Worm (Caenorhabditis elegans) whole organism, early embryonic: ENCODE results near the gene C43F9.7.

ENCODE experiments used
- B0310.2 ChIP-seq: sonication (generic microtip); optimal IDR thresholded peaks from 2 replicates; lab custom pipeline; 2016; ENCODE audit warnings: mild to moderate bottlenecking, missing genetic modification characterization, missing compliant biosample characterization
- F13C5.2 ChIP-seq: sonication (generic microtip); optimal IDR thresholded peaks from 2 replicates; lab custom pipeline; 2017; ENCODE audit warnings: mild to moderate bottlenecking, missing genetic modification characterization, inconsistent platforms, missing compliant biosample characterization
- aly-1 ChIP-seq: sonication (generic microtip); optimal IDR thresholded peaks from 2 replicates; lab custom pipeline; 2016; ENCODE audit warnings: missing genetic modification characterization, missing compliant biosample characterization
- ama-1 ChIP-seq: fragments of 150-350 bp; optimal IDR thresholded peaks from 2 replicates; lab custom pipeline; 2014
- ceh-13 ChIP-seq: fragments of 200-800 bp; sonication (Bioruptor generic); optimal IDR thresholded peaks from 2 replicates; lab custom pipeline; 2018; ENCODE audit warnings: mild to moderate bottlenecking, missing genetic modification characterization, missing compliant biosample characterization
- ceh-36 ChIP-seq: sonication (generic microtip); optimal IDR thresholded peaks from 2 replicates; lab custom pipeline; 2016; ENCODE audit warnings: missing genetic modification characterization, inconsistent platforms, missing compliant biosample characterization
- flt-1 ChIP-seq: fragments of 200-800 bp; sonication (Bioruptor generic); IDR thresholded peaks from 2 replicates; pipeline ENCODE4 v1.3.6; 2022; ENCODE audit warnings: missing genetic modification characterization, missing compliant biosample characterization
- hmbx-1 ChIP-seq: sonication (generic microtip); optimal IDR thresholded peaks from 2 replicates; lab custom pipeline; 2016; ENCODE audit warnings: mild to moderate bottlenecking, missing genetic modification characterization, missing compliant biosample characterization
- hmg-4 ChIP-seq: fragments of 200-800 bp; sonication (Bioruptor generic); optimal IDR thresholded peaks from 2 replicates; lab custom pipeline; 2018; ENCODE audit warnings: mild to moderate bottlenecking, missing genetic modification characterization, missing compliant biosample characterization
- hnd-1 ChIP-seq: sonication (generic microtip); optimal IDR thresholded peaks from 2 replicates; lab custom pipeline; 2016; ENCODE audit warnings: missing genetic modification characterization, missing compliant biosample characterization
- pes-1 ChIP-seq: fragments of 200-800 bp; sonication (Bioruptor generic); IDR thresholded peaks from 2 replicates; pipeline ENCODE4 v1.3.6; 2022; ENCODE audit warnings: missing genetic modification reagents, missing genetic modification characterization, missing compliant biosample characterization
- tbx-11 ChIP-seq: fragments of 200-800 bp; sonication (Bioruptor generic); IDR thresholded peaks from 2 replicates; pipeline ENCODE4 v1.3.6; 2022; ENCODE audit warnings: missing genetic modification characterization, missing compliant biosample characterization
- tra-4 ChIP-seq: sonication (generic microtip); optimal IDR thresholded peaks from 2 replicates; lab custom pipeline; 2017; ENCODE audit warnings: missing genetic modification characterization, missing compliant biosample characterization

DNA sequence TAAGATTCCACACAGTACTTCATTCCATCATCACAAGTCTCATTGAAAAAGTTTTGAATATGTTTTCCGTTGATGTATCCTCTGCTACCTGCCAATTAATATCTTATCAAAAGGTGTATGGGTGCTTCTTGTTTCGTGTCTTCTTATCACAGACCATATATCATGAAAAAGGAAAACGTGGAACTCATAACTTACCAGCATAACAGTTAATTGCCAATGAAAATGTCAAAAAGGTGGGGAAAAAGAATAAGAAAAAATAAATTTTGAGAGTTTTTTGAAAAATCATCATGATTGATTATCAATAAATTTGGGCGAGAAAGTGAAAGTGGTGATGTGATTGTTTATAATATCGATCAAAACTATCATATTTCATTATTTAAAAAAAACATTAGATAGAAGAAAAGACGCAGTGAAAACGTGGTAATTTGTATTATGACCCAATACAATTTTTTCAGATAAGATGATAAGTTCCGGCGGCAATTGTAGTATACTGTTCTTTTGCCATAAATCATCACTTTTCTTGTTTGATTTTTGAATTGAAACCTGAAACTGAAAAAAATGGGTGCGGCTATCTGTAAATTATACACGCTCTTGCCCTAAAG, 37.6 kb upstream of the C43F9.7 start, which contains the start of gene F56C4.4:
- TF ChIP-seq flt-1 (GFP tag; lab: Robert Waterston, UW) (no peak), ama-1 (lab: Kevin White, UChicago) (no peak), pes-1 (GFP tag; lab: Robert Waterston, UW) (no peak), hmbx-1 (tag; lab: Kevin White, UChicago) (no peak), ceh-13 (GFP tag; lab: Kevin White, UChicago) (no peak), tbx-11 (no peak), ceh-36 (tag; lab: Kevin White, UChicago) (no peak), hnd-1 (tag; lab: Kevin White, UChicago) (no peak), hmg-4 (GFP tag; lab: Kevin White, UChicago) (no peak), aly-1 (tag; lab: Kevin White, UChicago) (no peak), B0310.2 (tag; lab: Kevin White, UChicago) (no peak), F13C5.2 (tag; lab: Kevin White, UChicago) (no peak), tra-4 (tag; lab: Kevin White, UChicago) (no peak)
